Fruit fly (Drosophila melanogaster) whole organism, embryonic: ENCODE measurements around the gene Trm7-32.

ENCODE experiments used
- Antp ChIP-seq: fragments of 200-800 bp; sonication (Bioruptor generic); optimal IDR thresholded peaks from 3 replicates; lab custom pipeline; 2016; ENCODE audit warnings: missing biosample characterization, missing genetic modification characterization
- CG10431 ChIP-seq: fragments of 200-800 bp; sonication (Bioruptor generic); optimal IDR thresholded peaks from 3 replicates; lab custom pipeline; 2018; ENCODE audit warnings: missing biosample characterization, mild to moderate bottlenecking, missing genetic modification characterization
- CG10959 ChIP-seq: fragments of 200-800 bp; sonication (Bioruptor generic); IDR thresholded peaks from 2 replicates; pipeline ENCODE4 v1.3.6; 2022; ENCODE audit warnings: missing biosample characterization, missing genetic modification characterization
- CG11093 ChIP-seq: fragments of 200-800 bp; sonication (Bioruptor generic); IDR thresholded peaks from 3 replicates; pipeline ENCODE4 v1.3.6; 2022; ENCODE audit warnings: missing biosample characterization, missing genetic modification characterization
- CG12391 ChIP-seq: fragments of 200-800 bp; sonication (Bioruptor generic); optimal IDR thresholded peaks from 3 replicates; lab custom pipeline; 2018; ENCODE audit warnings: missing biosample characterization, mild to moderate bottlenecking, missing genetic modification characterization, moderate library complexity
- CG14014 ChIP-seq: fragments of 200-800 bp; sonication (Bioruptor generic); IDR thresholded peaks from 2 replicates; pipeline ENCODE4 v1.3.6; 2022; ENCODE audit warnings: missing biosample characterization, missing genetic modification characterization
- CG15601 ChIP-seq: fragments of 200-800 bp; sonication (Bioruptor generic); optimal IDR thresholded peaks from 3 replicates; lab custom pipeline; 2019; ENCODE audit warnings: missing biosample characterization, mild to moderate bottlenecking, missing genetic modification characterization, moderate library complexity
- CG18476 ChIP-seq: fragments of 200-800 bp; sonication (Bioruptor generic); optimal IDR thresholded peaks from 2 replicates; lab custom pipeline; 2016; ENCODE audit warnings: missing biosample characterization, mild to moderate bottlenecking, missing genetic modification characterization
- CG2712 ChIP-seq: fragments of 200-800 bp; optimal IDR thresholded peaks from 3 replicates; lab custom pipeline; 2019; ENCODE audit warnings: missing biosample characterization, mild to moderate bottlenecking, missing genetic modification characterization, moderate library complexity
- CG42726 ChIP-seq: fragments of 200-800 bp; sonication (Bioruptor generic); IDR thresholded peaks from 2 replicates; pipeline ENCODE4 v1.3.6; 2022; ENCODE audit warnings: missing biosample characterization, missing genetic modification characterization; ENCODE audit not compliant: partially characterized antibody
- CG4820 ChIP-seq: fragments of 200-800 bp; sonication (Bioruptor generic); optimal IDR thresholded peaks from 3 replicates; lab custom pipeline; 2016; ENCODE audit warnings: missing biosample characterization, missing genetic modification characterization
- CG6175 ChIP-seq: fragments of 200-800 bp; sonication (Bioruptor generic); IDR thresholded peaks from 3 replicates; pipeline ENCODE4 v1.3.6; 2022; ENCODE audit warnings: missing biosample characterization, missing genetic modification characterization
- CG7928 ChIP-seq: fragments of 200-800 bp; sonication (Bioruptor generic); optimal IDR thresholded peaks from 2 replicates; lab custom pipeline; 2017; ENCODE audit warnings: missing biosample characterization, mild to moderate bottlenecking, missing genetic modification characterization
- CG8089 ChIP-seq: fragments of 200-800 bp; sonication (Bioruptor generic); optimal IDR thresholded peaks from 3 replicates; lab custom pipeline; 2016; ENCODE audit warnings: missing biosample characterization, missing genetic modification characterization
- CG9437 ChIP-seq: fragments of 200-800 bp; sonication (Bioruptor generic); optimal IDR thresholded peaks from 2 replicates; lab custom pipeline; 2018; ENCODE audit warnings: missing biosample characterization, mild to moderate bottlenecking, missing genetic modification characterization
- CoRest ChIP-seq: fragments of 200-800 bp; sonication (Bioruptor generic); optimal IDR thresholded peaks from 3 replicates; lab custom pipeline; 2018; ENCODE audit warnings: missing biosample characterization, mild to moderate bottlenecking, missing genetic modification characterization, moderate library complexity
- Drgx ChIP-seq: fragments of 200-800 bp; sonication (Bioruptor generic); IDR thresholded peaks from 2 replicates; pipeline ENCODE4 v1.3.6; 2022; ENCODE audit warnings: missing biosample characterization, missing genetic modification characterization
- ERR ChIP-seq: fragments of 200-800 bp; sonication (Bioruptor generic); optimal IDR thresholded peaks from 2 replicates; lab custom pipeline; 2016; ENCODE audit warnings: missing biosample characterization, missing genetic modification characterization
- Ets65A ChIP-seq: fragments of 200-800 bp; sonication (Bioruptor generic); peaks from one replicate; lab custom pipeline; 2016; ENCODE audit warnings: missing biosample characterization, missing genetic modification characterization
- HLHmδ ChIP-seq: fragments of 200-800 bp; sonication (Bioruptor generic); optimal IDR thresholded peaks from 2 replicates; lab custom pipeline; 2018; ENCODE audit warnings: missing biosample characterization, mild to moderate bottlenecking, missing genetic modification characterization, moderate library complexity
- Hr51 ChIP-seq, 2 experiments: fragments of 200-800 bp; sonication (Bioruptor generic); optimal IDR thresholded peaks; 2 replicates in 1 of 2; 3 replicates in 1 of 2; lab custom pipeline; 2016 to 2018; ENCODE audit warnings: missing biosample characterization in 2 of 2, missing genetic modification characterization in 2 of 2, mild to moderate bottlenecking in 1 of 2, moderate library complexity in 1 of 2
- Kr ChIP-seq: fragments of 200-800 bp; sonication (Bioruptor generic); optimal IDR thresholded peaks from 2 replicates; lab custom pipeline; 2017; ENCODE audit warnings: missing biosample characterization, mild to moderate bottlenecking, missing genetic modification characterization
- Lpt ChIP-seq: fragments of >200 bp; optimal IDR thresholded peaks from 2 replicates; lab custom pipeline; 2018; ENCODE audit warnings: missing biosample characterization, missing genetic modification characterization
- MBD-R2 ChIP-seq: fragments of 200-800 bp; sonication (Bioruptor generic); IDR thresholded peaks from 2 replicates; pipeline ENCODE4 v1.3.6; 2022; ENCODE audit warnings: missing biosample characterization, missing genetic modification characterization
- Max ChIP-seq: fragments of 200-800 bp; sonication (Bioruptor generic); optimal IDR thresholded peaks from 2 replicates; lab custom pipeline; 2016; ENCODE audit warnings: missing biosample characterization, mild to moderate bottlenecking, missing genetic modification characterization
- Mes4 ChIP-seq: fragments of 200-800 bp; sonication (Bioruptor generic); optimal IDR thresholded peaks from 2 replicates; lab custom pipeline; 2016; ENCODE audit warnings: missing biosample characterization, missing genetic modification characterization
- Mrtf ChIP-seq: fragments of 200-800 bp; sonication (Bioruptor generic); IDR thresholded peaks from 3 replicates; pipeline ENCODE4 v1.3.6; 2022; ENCODE audit warnings: missing biosample characterization, missing genetic modification characterization
- Neu2 ChIP-seq: fragments of 200-800 bp; sonication (Bioruptor generic); optimal IDR thresholded peaks from 3 replicates; lab custom pipeline; 2016; ENCODE audit warnings: missing biosample characterization, missing genetic modification characterization, borderline replicate concordance
- Nf-YB ChIP-seq: fragments of 200-800 bp; sonication (Bioruptor generic); optimal IDR thresholded peaks from 3 replicates; lab custom pipeline; 2019; ENCODE audit warnings: missing biosample characterization, mild to moderate bottlenecking, missing genetic modification characterization, moderate library complexity
- Oli ChIP-seq: fragments of 200-800 bp; sonication (Bioruptor generic); optimal IDR thresholded peaks from 2 replicates; lab custom pipeline; 2018; ENCODE audit warnings: missing biosample characterization, mild to moderate bottlenecking, missing genetic modification characterization, moderate library complexity
- Spps ChIP-seq: fragments of 200-800 bp; sonication (Bioruptor generic); optimal IDR thresholded peaks from 2 replicates; lab custom pipeline; 2018; ENCODE audit warnings: missing biosample characterization, mild to moderate bottlenecking, missing genetic modification characterization
- Stat92E ChIP-seq, 3 experiments: fragments of >200 bp in 2 of 3; fragments of 200-800 bp in 1 of 3; sonication (Bioruptor generic) in 1 of 3; optimal IDR thresholded peaks; 2 replicates each; lab custom pipeline; 2017 to 2019; ENCODE audit warnings: missing biosample characterization in 3 of 3, missing genetic modification characterization in 3 of 3, mild to moderate bottlenecking in 1 of 3, moderate library complexity in 1 of 3
- al ChIP-seq: fragments of 200-800 bp; sonication (Bioruptor generic); IDR thresholded peaks from 2 replicates; pipeline ENCODE4 v1.3.6; 2022; ENCODE audit warnings: missing biosample characterization, missing genetic modification characterization
- ara ChIP-seq: fragments of 200-800 bp; sonication (Bioruptor generic); IDR thresholded peaks from 2 replicates; pipeline ENCODE4 v1.3.6; 2022; ENCODE audit warnings: missing biosample characterization, missing genetic modification characterization
- ci ChIP-seq: fragments of 200-800 bp; sonication (Bioruptor generic); IDR thresholded peaks from 3 replicates; pipeline ENCODE4 v1.3.6; 2022; ENCODE audit warnings: missing biosample characterization, missing genetic modification characterization
- dmrt99B ChIP-seq: fragments of 200-800 bp; sonication (Bioruptor generic); optimal IDR thresholded peaks from 2 replicates; lab custom pipeline; 2018; ENCODE audit warnings: missing biosample characterization, mild to moderate bottlenecking, missing genetic modification characterization, moderate library complexity
- ems ChIP-seq: fragments of 200-800 bp; sonication (Bioruptor generic); optimal IDR thresholded peaks from 3 replicates; lab custom pipeline; 2016; ENCODE audit warnings: missing biosample characterization, missing genetic modification characterization
- gem ChIP-seq: fragments of 200-800 bp; sonication (Bioruptor generic); optimal IDR thresholded peaks from 2 replicates; lab custom pipeline; 2019; ENCODE audit warnings: missing biosample characterization, mild to moderate bottlenecking, missing genetic modification characterization, moderate library complexity
- nmo ChIP-seq: fragments of 200-800 bp; sonication (Bioruptor generic); optimal IDR thresholded peaks from 2 replicates; lab custom pipeline; 2018; ENCODE audit warnings: missing biosample characterization, mild to moderate bottlenecking, missing genetic modification characterization, moderate library complexity
- odd ChIP-seq: fragments of 200-800 bp; sonication (Bioruptor generic); optimal IDR thresholded peaks from 2 replicates; lab custom pipeline; 2017; ENCODE audit warnings: missing biosample characterization, mild to moderate bottlenecking, missing genetic modification characterization
- onecut ChIP-seq: fragments of 200-800 bp; sonication (Bioruptor generic); IDR thresholded peaks from 2 replicates; pipeline ENCODE4 v1.3.6; 2022; ENCODE audit warnings: missing biosample characterization, missing genetic modification characterization
- row ChIP-seq: fragments of 200-800 bp; sonication (Bioruptor generic); IDR thresholded peaks from 3 replicates; pipeline ENCODE4 v1.3.6; 2022; ENCODE audit warnings: missing biosample characterization, missing genetic modification characterization
- sima ChIP-seq: fragments of 200-800 bp; sonication (Bioruptor generic); optimal IDR thresholded peaks from 2 replicates; lab custom pipeline; 2016; ENCODE audit warnings: missing biosample characterization, missing genetic modification characterization
- tll ChIP-seq, 2 experiments: fragments of 200-800 bp in 1 of 2; fragments of >200 bp in 1 of 2; sonication (Bioruptor generic) in 1 of 2; optimal IDR thresholded peaks; 2 replicates each; lab custom pipeline; 2017 to 2019; ENCODE audit warnings: missing biosample characterization in 2 of 2, missing genetic modification characterization in 2 of 2, mild to moderate bottlenecking in 1 of 2, moderate library complexity in 1 of 2
- toy ChIP-seq: fragments of 200-800 bp; sonication (Bioruptor generic); IDR thresholded peaks from 2 replicates; pipeline ENCODE4 v1.3.6; 2022; ENCODE audit warnings: missing biosample characterization, missing genetic modification characterization
- unpg ChIP-seq: fragments of 200-800 bp; sonication (Bioruptor generic); optimal IDR thresholded peaks from 3 replicates; lab custom pipeline; 2018; ENCODE audit warnings: missing biosample characterization, mild to moderate bottlenecking, missing genetic modification characterization, moderate library complexity
- z ChIP-seq: fragments of 200-800 bp; sonication (Bioruptor generic); IDR thresholded peaks from 3 replicates; pipeline ENCODE4 v1.3.6; 2022; ENCODE audit warnings: missing biosample characterization, missing genetic modification characterization
- zen2 ChIP-seq: fragments of 200-800 bp; sonication (Bioruptor generic); IDR thresholded peaks from 3 replicates; pipeline ENCODE4 v1.3.6; 2022; ENCODE audit warnings: missing biosample characterization, missing genetic modification characterization; ENCODE audit not compliant: partially characterized antibody
- zf30C ChIP-seq: fragments of 200-800 bp; sonication (Bioruptor generic); optimal IDR thresholded peaks from 3 replicates; lab custom pipeline; 2018; ENCODE audit warnings: missing biosample characterization, mild to moderate bottlenecking, missing genetic modification characterization

The Trm7-32 gene

dm6 chr3R:17052465-17053149 is 12.1 kb downstream of the Trm7-32 start (continued):
- TF ChIP-seq zf30C (GFP tag; lab: Kevin White, UChicago) (peak; percentile 99), CG7928 (no peak), CG2712 (tag; lab: Kevin White, UChicago) (peak; percentile 87), Nf-YB (peak; percentile 45), CG42726 (GFP tag; lab: Robert Waterston, UW) (no peak), Lpt (GFP tag; lab: Kevin White, UChicago) (no peak), Neu2 (no peak), Mes4 (GFP tag; lab: Kevin White, UChicago) (no peak), Drgx (GFP tag; lab: Robert Waterston, UW) (peak; percentile 12; the same call in 1 of the 2 replicates), unpg (GFP tag; lab: Kevin White, UChicago) (peak; percentile 41), CG10959 (GFP tag; lab: Robert Waterston, UW) (peak; percentile 44), Antp (GFP tag; lab: Kevin White, UChicago) (no peak), CG15601 (peak; percentile 12), Hr51 (GFP tag; optimal IDR thresholded peaks at IDR 0.05; lab: Kevin White, UChicago) (no peak), Ets65A (GFP tag; lab: Kevin White, UChicago) (peak; percentile 75), ara (GFP tag; lab: Robert Waterston, UW) (0 out of 2 replicates have a peak, but pooled peaks have one; percentile 42), dmrt99B (tag; lab: Kevin White, UChicago) (no peak), onecut (GFP tag; lab: Robert Waterston, UW) (peak; percentile 18; the same call in 1 of the 2 replicates), ems (no peak), Kr (GFP tag; lab: Kevin White, UChicago) (peak; percentile 5), CG9437 (GFP tag; lab: Kevin White, UChicago) (no peak), Mrtf (no peak), CG12391 (tag; lab: Kevin White, UChicago) (peak; percentile 73), ERR (GFP tag; lab: Kevin White, UChicago) (no peak), CG10431 (GFP tag; lab: Kevin White, UChicago) (no peak), zen2 (no peak), row (GFP tag; lab: Robert Waterston, UW) (peak; percentile 76), tll (GFP tag; optimal IDR thresholded peaks at IDR 0.05; lab: Kevin White, UChicago) (no peak), Spps (tag; lab: Kevin White, UChicago) (peak; percentile 36), z (GFP tag; lab: Robert Waterston, UW) (0 out of 3 replicates have a peak, but pooled peaks have one; percentile 7), MBD-R2 (no peak; the same call in 1 of the 2 replicates), CoRest (tag; lab: Kevin White, UChicago) (peak; percentile 45), CG14014 (no peak), ci (GFP tag; lab: Robert Waterston, UW) (peak; percentile 8; the same call in 1 of the 3 replicates), CG8089 (no peak), CG11093 (GFP tag; lab: Robert Waterston, UW) (peak; percentile 62; the same call in 1 of the 3 replicates), odd (GFP tag; lab: Kevin White, UChicago) (peak; percentile 11), CG6175 (no peak), CG4820 (peak; percentile 49), Oli (tag; lab: Kevin White, UChicago) (peak; percentile 32), Max (peak; percentile 18), gem (tag; lab: Kevin White, UChicago) (peak; percentile 75), sima (GFP tag; lab: Kevin White, UChicago) (no peak), CG18476 (peak; percentile 20), nmo (GFP tag; lab: Kevin White, UChicago) (peak; percentile 66), Stat92E (GFP tag; optimal IDR thresholded peaks at IDR 0.05; lab: Kevin White, UChicago) (no peak), al (GFP tag; lab: Robert Waterston, UW) (no peak), HLHmδ (GFP tag; lab: Kevin White, UChicago) (no peak), toy (GFP tag; lab: Robert Waterston, UW) (no peak)
